Worm (Caenorhabditis elegans) whole organism, late embryonic: ENCODE data around the gene D1054.9.

Experiments
- C08G9.2 ChIP-seq: sonication (generic microtip); optimal IDR thresholded peaks from 2 replicates; lab custom pipeline; 2016; ENCODE audit warnings: mild to moderate bottlenecking, missing genetic modification characterization, moderate library complexity, missing compliant biosample characterization
- K02D7.2 ChIP-seq: sonication (generic microtip); optimal IDR thresholded peaks from 2 replicates; lab custom pipeline; 2017; ENCODE audit warnings: mild to moderate bottlenecking, missing genetic modification characterization, missing compliant biosample characterization
- T23F11.4 ChIP-seq: fragments of 200-800 bp; sonication (Bioruptor generic); optimal IDR thresholded peaks from 2 replicates; lab custom pipeline; 2018; ENCODE audit warnings: mild to moderate bottlenecking, missing genetic modification characterization, missing compliant biosample characterization
- Y22D7AL.16 ChIP-seq: sonication (generic microtip); optimal IDR thresholded peaks from 2 replicates; lab custom pipeline; 2016; ENCODE audit warnings: missing genetic modification characterization, missing compliant biosample characterization
- ama-1 ChIP-seq: fragments of 150-350 bp; optimal IDR thresholded peaks from 2 replicates; lab custom pipeline; 2014
- ceh-18 ChIP-seq: sonication (generic microtip); optimal IDR thresholded peaks from 2 replicates; lab custom pipeline; 2016; ENCODE audit warnings: missing genetic modification characterization, missing compliant biosample characterization
- ceh-24 ChIP-seq: sonication (generic microtip); optimal IDR thresholded peaks from 2 replicates; lab custom pipeline; 2016; ENCODE audit warnings: mild to moderate bottlenecking, missing genetic modification characterization, missing compliant biosample characterization
- ceh-31 ChIP-seq: sonication (generic microtip); optimal IDR thresholded peaks from 2 replicates; lab custom pipeline; 2016; ENCODE audit warnings: missing genetic modification characterization, missing compliant biosample characterization
- ceh-34 ChIP-seq: sonication (generic microtip); optimal IDR thresholded peaks from 2 replicates; lab custom pipeline; 2016; ENCODE audit warnings: mild to moderate bottlenecking, missing genetic modification characterization, missing compliant biosample characterization
- ceh-45 ChIP-seq: fragments of 200-800 bp; sonication (Bioruptor generic); IDR thresholded peaks from 2 replicates; pipeline ENCODE4 v1.3.6; 2022; ENCODE audit warnings: missing genetic modification reagents, missing genetic modification characterization, missing compliant biosample characterization
- ceh-6 ChIP-seq: fragments of 200-800 bp; sonication (Bioruptor generic); optimal IDR thresholded peaks from 2 replicates; lab custom pipeline; 2018; ENCODE audit warnings: mild to moderate bottlenecking, missing genetic modification characterization, missing compliant biosample characterization
- ceh-9 ChIP-seq: sonication (generic microtip); optimal IDR thresholded peaks from 2 replicates; lab custom pipeline; 2016; ENCODE audit warnings: mild to moderate bottlenecking, missing genetic modification characterization, inconsistent platforms, missing compliant biosample characterization
- che-1 ChIP-seq: sonication (generic microtip); optimal IDR thresholded peaks from 2 replicates; lab custom pipeline; 2016; ENCODE audit warnings: mild to moderate bottlenecking, missing genetic modification characterization, missing compliant biosample characterization
- dmd-4 ChIP-seq: sonication (generic microtip); optimal IDR thresholded peaks from 2 replicates; lab custom pipeline; 2016; ENCODE audit warnings: borderline replicate concordance, missing genetic modification characterization, missing compliant biosample characterization
- elt-2 ChIP-seq: sonication (generic microtip); optimal IDR thresholded peaks from 2 replicates; lab custom pipeline; 2016; ENCODE audit warnings: missing genetic modification reagents, missing genetic modification characterization, missing compliant biosample characterization
- ets-4 ChIP-seq: sonication (generic microtip); optimal IDR thresholded peaks from 2 replicates; lab custom pipeline; 2016; ENCODE audit warnings: missing genetic modification characterization, missing compliant biosample characterization
- fax-1 ChIP-seq: sonication (generic microtip); optimal IDR thresholded peaks from 2 replicates; lab custom pipeline; 2016; ENCODE audit warnings: missing genotype, missing genetic modification characterization, missing compliant biosample characterization
- fkh-6 ChIP-seq: sonication (generic microtip); optimal IDR thresholded peaks from 2 replicates; lab custom pipeline; 2016; ENCODE audit warnings: missing genetic modification characterization, missing compliant biosample characterization
- hlh-13 ChIP-seq: fragments of 200-800 bp; sonication (Bioruptor generic); optimal IDR thresholded peaks from 2 replicates; lab custom pipeline; 2018; ENCODE audit warnings: mild to moderate bottlenecking, missing genetic modification characterization, missing compliant biosample characterization
- hlh-30 ChIP-seq: sonication (generic microtip); optimal IDR thresholded peaks from 2 replicates; lab custom pipeline; 2017; ENCODE audit warnings: antibody characterized with exemption, missing genetic modification characterization, missing compliant biosample characterization; ENCODE audit not compliant: insufficient read depth
- hlh-6 ChIP-seq: sonication (generic microtip); optimal IDR thresholded peaks from 2 replicates; lab custom pipeline; 2016; ENCODE audit warnings: missing genotype, missing genetic modification characterization, missing compliant biosample characterization
- lim-6 ChIP-seq: sonication (generic microtip); optimal IDR thresholded peaks from 2 replicates; lab custom pipeline; 2016; ENCODE audit warnings: missing genetic modification characterization, missing compliant biosample characterization
- madf-2 ChIP-seq: sonication (generic microtip); optimal IDR thresholded peaks from 2 replicates; lab custom pipeline; 2017; ENCODE audit warnings: missing genetic modification characterization, missing compliant biosample characterization
- mec-3 ChIP-seq: sonication (generic microtip); optimal IDR thresholded peaks from 2 replicates; lab custom pipeline; 2016; ENCODE audit warnings: borderline replicate concordance, missing genetic modification characterization, missing compliant biosample characterization
- pax-1 ChIP-seq: fragments of 150-350 bp; optimal IDR thresholded peaks from 2 replicates; lab custom pipeline; 2014; ENCODE audit warnings: missing biosample characterization, missing genetic modification characterization
- rnt-1 ChIP-seq: sonication (generic microtip); optimal IDR thresholded peaks from 2 replicates; lab custom pipeline; 2016; ENCODE audit warnings: missing genetic modification characterization, missing compliant biosample characterization
- sox-2 ChIP-seq: fragments of 200-800 bp; sonication (Bioruptor generic); IDR thresholded peaks from 2 replicates; pipeline ENCODE4 v1.3.6; 2022; ENCODE audit warnings: missing genetic modification reagents, missing genetic modification characterization, missing compliant biosample characterization
- sox-4 ChIP-seq: sonication (generic microtip); optimal IDR thresholded peaks from 2 replicates; lab custom pipeline; 2017; ENCODE audit warnings: mild to moderate bottlenecking, missing genetic modification characterization, inconsistent platforms, missing compliant biosample characterization
- syd-9 ChIP-seq: sonication (generic microtip); optimal IDR thresholded peaks from 2 replicates; lab custom pipeline; 2016; ENCODE audit warnings: mild to moderate bottlenecking, missing genetic modification characterization, moderate library complexity, missing compliant biosample characterization
- tbx-2 ChIP-seq: sonication (generic microtip); optimal IDR thresholded peaks from 2 replicates; lab custom pipeline; 2016; ENCODE audit warnings: missing genetic modification characterization, missing compliant biosample characterization
- tbx-7 ChIP-seq: sonication (generic microtip); optimal IDR thresholded peaks from 2 replicates; lab custom pipeline; 2016; ENCODE audit warnings: missing genotype, missing genetic modification characterization, missing compliant biosample characterization
- ttx-3 ChIP-seq: sonication (generic microtip); optimal IDR thresholded peaks from 2 replicates; lab custom pipeline; 2016; ENCODE audit warnings: missing genetic modification reagents, missing genetic modification characterization, missing compliant biosample characterization
- unc-42 ChIP-seq: sonication (generic microtip); optimal IDR thresholded peaks from 2 replicates; lab custom pipeline; 2016; ENCODE audit warnings: missing genotype, missing genetic modification characterization, missing compliant biosample characterization
- unc-86 ChIP-seq: sonication (generic microtip); optimal IDR thresholded peaks from 2 replicates; lab custom pipeline; 2016; ENCODE audit warnings: missing genetic modification characterization, missing compliant biosample characterization
- ztf-16 ChIP-seq: sonication (generic microtip); optimal IDR thresholded peaks from 2 replicates; lab custom pipeline; 2017; ENCODE audit warnings: missing genetic modification characterization, missing compliant biosample characterization

Gene D1054.9

ce11 chrV:10756698-10757097, 34.2 kb downstream of the D1054.9 start, which contains the start of gene irld-6:
Gene irld-6 (minus strand): TSS chrV:10756798.
- TF ChIP-seq C08G9.2 = no peak
- no peak for TF ChIP-seq mec-3 (tag; lab: Kevin White, UChicago)
- TF ChIP-seq hlh-13 (GFP tag; lab: Kevin White, UChicago) = no peak
- TF ChIP-seq T23F11.4 (GFP tag; lab: Kevin White, UChicago) = no peak
- no peak for TF ChIP-seq Y22D7AL.16
- TF ChIP-seq ceh-45 (GFP tag; lab: Robert Waterston, UW) = no peak
- TF ChIP-seq, all 69 proteins: peak for 0

ce11 chrV:10754050-10754449, 36.8 kb downstream of the D1054.9 start, which contains the start of gene F28H7.7:
Gene F28H7.7 (minus strand): TSS chrV:10754150.
- TF ChIP-seq ceh-31 (tag; lab: Kevin White, UChicago) = no peak
- no peak for TF ChIP-seq ceh-24 (tag; lab: Kevin White, UChicago)

ce11 chrV:10750630-10751029, 40.2 kb downstream of the D1054.9 start, which contains the start of gene F28H7.3:
Gene F28H7.3 (minus strand): TSS chrV:10750788.
- TF ChIP-seq elt-2 (tag; lab: Kevin White, UChicago) (peak; percentile 78), ceh-6 (no peak)

- TF ChIP-seq ceh-6 = no peak
These were observed 43.5 kb downstream of the D1054.9 start, which contains the start of the genes selt-1.2 and F28H7.2 for ce11 chrV:10747263-10747951. Gene selt-1.2 (minus strand): TSS chrV:10747363. Gene F28H7.2 (plus strand): TSS chrV:10747901.

- TF ChIP-seq sox-2 (GFP tag; lab: Robert Waterston, UW) (no peak), tbx-2 (tag; lab: Kevin White, UChicago) (no peak), ztf-16 (tag; lab: Kevin White, UChicago) (no peak), che-1 (tag; lab: Kevin White, UChicago) (no peak)
These were observed 45.8 kb downstream of the D1054.9 start, which contains the start of gene srj-21 for ce11 chrV:10745034-10745433. Gene srj-21 (plus strand): TSS chrV:10745334.

- TF ChIP-seq hlh-30 (tag; lab: Kevin White, UChicago) = no peak
- TF ChIP-seq, all 69 proteins: peak for 0
These were observed 47.2 kb downstream of the D1054.9 start, which contains the start of gene srj-22 for ce11 chrV:10743649-10744048. Gene srj-22 (minus strand): TSS chrV:10743749.

- no peak for TF ChIP-seq elt-2 (tag; lab: Kevin White, UChicago)
- no peak for TF ChIP-seq ceh-31 (tag; lab: Kevin White, UChicago)
These were observed 49.5 kb downstream of the D1054.9 start, which contains the start of gene ZC302.3 for ce11 chrV:10741357-10741756. Gene ZC302.3 (minus strand): TSS chrV:10741457.

ce11 chrV:10736756-10737155, 54.1 kb downstream of the D1054.9 start, which contains the start of the genes mre-11 and wdr-5.3:
Gene mre-11 (minus strand): TSS chrV:10736868.
Gene wdr-5.3 (plus strand): TSS chrV:10737116.
- TF ChIP-seq ceh-9 = no peak
- TF ChIP-seq rnt-1 (tag; lab: Kevin White, UChicago) = no peak
- TF ChIP-seq ceh-34 (tag; lab: Kevin White, UChicago) = no peak
- no peak for TF ChIP-seq dmd-4 (tag; lab: Kevin White, UChicago)
- no peak for TF ChIP-seq hlh-6 (tag; lab: Kevin White, UChicago)
- no peak for TF ChIP-seq ceh-24 (tag; lab: Kevin White, UChicago)
- peak; percentile 34 for TF ChIP-seq tbx-7
- no peak for TF ChIP-seq ttx-3
- TF ChIP-seq ztf-16 (tag; lab: Kevin White, UChicago) = no peak
- TF ChIP-seq unc-86 (tag; lab: Kevin White, UChicago) = no peak
- peak; percentile 29 for TF ChIP-seq fax-1
- TF ChIP-seq sox-4 (tag; lab: Kevin White, UChicago) = no peak
- TF ChIP-seq lim-6 (tag; lab: Kevin White, UChicago) = no peak
- no peak for TF ChIP-seq pax-1 (tag; lab: Kevin White, UChicago)
- no peak for TF ChIP-seq ceh-18 (tag; lab: Kevin White, UChicago)
- no peak for TF ChIP-seq fkh-6
- no peak for TF ChIP-seq syd-9 (tag; lab: Kevin White, UChicago)
- no peak for TF ChIP-seq unc-42 (tag; lab: Kevin White, UChicago)
- no peak for TF ChIP-seq madf-2 (tag; lab: Kevin White, UChicago)
- peak; percentile 28 for TF ChIP-seq ets-4 (tag; lab: Kevin White, UChicago)
- no peak for TF ChIP-seq T23F11.4 (GFP tag; lab: Kevin White, UChicago)
- TF ChIP-seq sox-2 (GFP tag; lab: Robert Waterston, UW) = no peak
- TF ChIP-seq ceh-31 (tag; lab: Kevin White, UChicago) = peak; percentile 59
- TF ChIP-seq ama-1 (lab: Kevin White, UChicago) = no peak
- no peak for TF ChIP-seq che-1 (tag; lab: Kevin White, UChicago)
- TF ChIP-seq tbx-2 (tag; lab: Kevin White, UChicago) = peak; percentile 57
- no peak for TF ChIP-seq K02D7.2
